Fruit fly (Drosophila melanogaster) whole organism, embryonic: ENCODE data around the gene kat80.

Source experiments
- Antp ChIP-seq: fragments of 200-800 bp; sonication (Bioruptor generic); optimal IDR thresholded peaks from 3 replicates; lab custom pipeline; 2016; ENCODE audit warnings: missing biosample characterization, missing genetic modification characterization
- Awh ChIP-seq: fragments of 200-800 bp; sonication (Bioruptor generic); IDR thresholded peaks from 2 replicates; pipeline ENCODE4, ENCODE4 v1.3.6; 2022; ENCODE audit warnings: missing biosample characterization, missing genetic modification characterization
- CG10959 ChIP-seq: fragments of 200-800 bp; sonication (Bioruptor generic); IDR thresholded peaks from 2 replicates; pipeline ENCODE4 v1.3.6; 2022; ENCODE audit warnings: missing biosample characterization, missing genetic modification characterization
- CG14050 ChIP-seq: fragments of 200-800 bp; sonication (Bioruptor generic); IDR thresholded peaks from 3 replicates; pipeline ENCODE4 v1.3.6; 2022; ENCODE audit warnings: missing biosample characterization, missing genetic modification characterization
- CG15073 ChIP-seq: fragments of 200-800 bp; sonication (Bioruptor generic); optimal IDR thresholded peaks from 2 replicates; lab custom pipeline; 2016; ENCODE audit warnings: missing biosample characterization, missing genetic modification characterization
- CG15269 ChIP-seq: fragments of 200-800 bp; sonication (Bioruptor generic); optimal IDR thresholded peaks from 2 replicates; lab custom pipeline; 2018; ENCODE audit warnings: missing biosample characterization, mild to moderate bottlenecking, missing genetic modification characterization, moderate library complexity
- CG16779 ChIP-seq: fragments of 200-800 bp; sonication (Bioruptor generic); IDR thresholded peaks from 2 replicates; pipeline ENCODE4 v1.3.6; 2022; ENCODE audit warnings: missing biosample characterization, missing genetic modification characterization
- CG16813 ChIP-seq: fragments of 200-800 bp; sonication (Bioruptor generic); IDR thresholded peaks from 3 replicates; pipeline ENCODE4 v1.3.6; 2022; ENCODE audit warnings: missing biosample characterization, missing genetic modification characterization; ENCODE audit not compliant: partially characterized antibody
- CG17186 ChIP-seq: fragments of 200-800 bp; sonication (Bioruptor generic); optimal IDR thresholded peaks from 3 replicates; lab custom pipeline; 2017; ENCODE audit warnings: missing biosample characterization, missing genetic modification reagents, missing genetic modification characterization
- CG17829 ChIP-seq: fragments of 200-800 bp; optimal IDR thresholded peaks from 2 replicates; lab custom pipeline; 2019; ENCODE audit warnings: missing biosample characterization, mild to moderate bottlenecking, missing genetic modification characterization, moderate library complexity
- CG18476 ChIP-seq: fragments of 200-800 bp; sonication (Bioruptor generic); optimal IDR thresholded peaks from 2 replicates; lab custom pipeline; 2016; ENCODE audit warnings: missing biosample characterization, mild to moderate bottlenecking, missing genetic modification characterization
- CG2678 ChIP-seq: fragments of 200-800 bp; sonication (Bioruptor generic); optimal IDR thresholded peaks from 3 replicates; lab custom pipeline; 2019; ENCODE audit warnings: missing biosample characterization, mild to moderate bottlenecking, missing genetic modification characterization, moderate library complexity
- CG2889 ChIP-seq: fragments of 200-800 bp; sonication (Bioruptor generic); IDR thresholded peaks from 3 replicates; pipeline ENCODE4 v1.3.6; 2022; ENCODE audit warnings: missing biosample characterization, missing genetic modification characterization
- CG31224 ChIP-seq: fragments of 200-800 bp; sonication (Bioruptor generic); IDR thresholded peaks from 2 replicates; pipeline ENCODE4 v1.3.6; 2022; ENCODE audit warnings: missing biosample characterization, missing genetic modification characterization
- CG32772 ChIP-seq: fragments of 200-800 bp; sonication (Bioruptor generic); IDR thresholded peaks from 2 replicates; pipeline ENCODE4 v1.3.6; 2022; ENCODE audit warnings: missing biosample characterization, missing genetic modification characterization
- CG34224 ChIP-seq: fragments of 200-800 bp; sonication (Bioruptor generic); IDR thresholded peaks from 3 replicates; pipeline ENCODE4 v1.3.6; 2022; ENCODE audit warnings: missing biosample characterization, missing genetic modification characterization; ENCODE audit not compliant: partially characterized antibody
- CG34376 ChIP-seq: fragments of 200-800 bp; sonication (Bioruptor generic); optimal IDR thresholded peaks from 2 replicates; lab custom pipeline; 2018; ENCODE audit warnings: missing biosample characterization, mild to moderate bottlenecking, missing genetic modification characterization
- CG34422 ChIP-seq: fragments of 200-800 bp; sonication (Bioruptor generic); IDR thresholded peaks from 3 replicates; pipeline ENCODE4 v1.3.6; 2022; ENCODE audit warnings: missing biosample characterization, missing genetic modification characterization
- CG42726 ChIP-seq: fragments of 200-800 bp; sonication (Bioruptor generic); IDR thresholded peaks from 2 replicates; pipeline ENCODE4 v1.3.6; 2022; ENCODE audit warnings: missing biosample characterization, missing genetic modification characterization; ENCODE audit not compliant: partially characterized antibody
- CG5245 ChIP-seq: fragments of 200-800 bp; sonication (Bioruptor generic); optimal IDR thresholded peaks from 3 replicates; lab custom pipeline; 2016; ENCODE audit warnings: missing biosample characterization, missing genetic modification characterization
- CG7556 ChIP-seq: fragments of 200-800 bp; sonication (Bioruptor generic); optimal IDR thresholded peaks from 2 replicates; lab custom pipeline; 2017; ENCODE audit warnings: missing biosample characterization, mild to moderate bottlenecking, missing genetic modification characterization
- CG8290 ChIP-seq, 3 experiments: fragments of 200-800 bp; sonication (Bioruptor generic); optimal IDR thresholded peaks; 2 replicates each; lab custom pipeline; 2016 to 2019; ENCODE audit warnings: missing biosample characterization in 3 of 3, missing genetic modification characterization in 3 of 3, mild to moderate bottlenecking in 2 of 3, moderate library complexity in 1 of 3
- CG9797 ChIP-seq: fragments of 200-800 bp; sonication (Bioruptor generic); optimal IDR thresholded peaks from 3 replicates; lab custom pipeline; 2018; ENCODE audit warnings: missing biosample characterization, mild to moderate bottlenecking, missing genetic modification characterization
- D19B ChIP-seq: fragments of 200-800 bp; sonication (Bioruptor generic); optimal IDR thresholded peaks from 2 replicates; lab custom pipeline; 2017; ENCODE audit warnings: missing biosample characterization, mild to moderate bottlenecking, missing genetic modification characterization
- Eip74EF ChIP-seq, 2 experiments: fragments of 200-800 bp in 1 of 2; fragments of >200 bp in 1 of 2; sonication (Bioruptor generic) in 1 of 2; optimal IDR thresholded peaks; 2 replicates each; lab custom pipeline; 2017 to 2019; ENCODE audit warnings: missing biosample characterization in 2 of 2, missing genetic modification characterization in 2 of 2, mild to moderate bottlenecking in 1 of 2, moderate library complexity in 1 of 2
- Elba2 ChIP-seq: fragments of 200-800 bp; sonication (Bioruptor generic); optimal IDR thresholded peaks from 3 replicates; lab custom pipeline; 2016; ENCODE audit warnings: missing biosample characterization, missing genetic modification characterization
- HLH4C ChIP-seq: fragments of 200-800 bp; sonication (Bioruptor generic); IDR thresholded peaks from 3 replicates; pipeline ENCODE4 v1.3.6; 2022; ENCODE audit warnings: missing biosample characterization, missing genetic modification characterization; ENCODE audit not compliant: partially characterized antibody
- HmgD ChIP-seq: fragments of 200-800 bp; sonication (Bioruptor generic); optimal IDR thresholded peaks from 3 replicates; lab custom pipeline; 2016; ENCODE audit warnings: missing biosample characterization, missing genetic modification characterization
- YL-1 ChIP-seq: fragments of 200-800 bp; sonication (Bioruptor generic); optimal IDR thresholded peaks from 3 replicates; lab custom pipeline; 2017; ENCODE audit warnings: missing biosample characterization, mild to moderate bottlenecking, missing genetic modification characterization
- btn ChIP-seq: fragments of 200-800 bp; sonication (Bioruptor generic); optimal IDR thresholded peaks from 2 replicates; lab custom pipeline; 2016; ENCODE audit warnings: missing biosample characterization, missing genetic modification characterization
- cg ChIP-seq: fragments of 200-800 bp; sonication (Bioruptor generic); optimal IDR thresholded peaks from 3 replicates; lab custom pipeline; 2019; ENCODE audit warnings: missing biosample characterization, mild to moderate bottlenecking, missing genetic modification characterization, moderate library complexity
- gcm ChIP-seq: fragments of 200-800 bp; sonication (Bioruptor generic); optimal IDR thresholded peaks from 2 replicates; lab custom pipeline; 2019; ENCODE audit warnings: missing biosample characterization, mild to moderate bottlenecking, missing genetic modification characterization, moderate library complexity
- gfzf ChIP-seq: fragments of 200-800 bp; sonication (Bioruptor generic); optimal IDR thresholded peaks from 2 replicates; lab custom pipeline; 2016; ENCODE audit warnings: missing biosample characterization, mild to moderate bottlenecking, missing genetic modification characterization, moderate library complexity
- gro ChIP-seq: fragments of 200-800 bp; sonication (Bioruptor generic); optimal IDR thresholded peaks from 2 replicates; lab custom pipeline; 2016; ENCODE audit warnings: missing biosample characterization, missing genetic modification characterization
- insv ChIP-seq, 2 experiments: fragments of 200-800 bp; sonication (Bioruptor generic); optimal IDR thresholded peaks; 3 replicates each; lab custom pipeline; 2016 to 2018; ENCODE audit warnings: missing biosample characterization in 2 of 2, missing genetic modification characterization in 2 of 2
- kah ChIP-seq: fragments of 200-800 bp; sonication (Bioruptor generic); optimal IDR thresholded peaks from 2 replicates; lab custom pipeline; 2018; ENCODE audit warnings: missing biosample characterization, mild to moderate bottlenecking, missing genetic modification characterization
- lola ChIP-seq, 3 experiments: fragments of >200 bp in 2 of 3; fragments of 200-800 bp in 1 of 3; sonication (Bioruptor generic) in 1 of 3; optimal IDR thresholded peaks; 2 replicates each; lab custom pipeline; 2017 to 2019; ENCODE audit warnings: missing biosample characterization in 3 of 3, missing genetic modification characterization in 3 of 3, mild to moderate bottlenecking in 1 of 3, moderate library complexity in 1 of 3
- maf-S ChIP-seq: fragments of 200-800 bp; sonication (Bioruptor generic); optimal IDR thresholded peaks from 2 replicates; lab custom pipeline; 2016; ENCODE audit warnings: missing biosample characterization, missing genetic modification characterization
- pnt ChIP-seq: fragments of 200-800 bp; sonication (Bioruptor generic); optimal IDR thresholded peaks from 3 replicates; lab custom pipeline; 2016; ENCODE audit warnings: missing biosample characterization, missing genetic modification characterization
- scrt ChIP-seq: fragments of 200-800 bp; sonication (Bioruptor generic); optimal IDR thresholded peaks from 2 replicates; lab custom pipeline; 2018; ENCODE audit warnings: missing biosample characterization, mild to moderate bottlenecking, missing genetic modification characterization, moderate library complexity
- sens ChIP-seq: fragments of 200-800 bp; sonication (Bioruptor generic); peaks from one replicate; lab custom pipeline; 2016; ENCODE audit warnings: missing biosample characterization, missing genetic modification characterization
- slbo ChIP-seq: fragments of 200-800 bp; sonication (Bioruptor generic); IDR thresholded peaks from 2 replicates; pipeline ENCODE4 v1.3.6; 2022; ENCODE audit warnings: missing biosample characterization, missing genetic modification characterization
- slp2 ChIP-seq: fragments of 200-800 bp; sonication (Bioruptor generic); optimal IDR thresholded peaks from 2 replicates; lab custom pipeline; 2016; ENCODE audit warnings: missing biosample characterization, missing genetic modification characterization
- tna ChIP-seq: fragments of 200-800 bp; sonication (Bioruptor generic); IDR thresholded peaks from 2 replicates; pipeline ENCODE4 v1.3.6; 2022; ENCODE audit warnings: missing biosample characterization, missing genetic modification characterization; ENCODE audit not compliant: partially characterized antibody
- trh ChIP-seq: fragments of 200-800 bp; sonication (Bioruptor generic); optimal IDR thresholded peaks from 2 replicates; lab custom pipeline; 2016; ENCODE audit warnings: missing biosample characterization, missing genetic modification characterization
- unpg ChIP-seq: fragments of 200-800 bp; sonication (Bioruptor generic); optimal IDR thresholded peaks from 3 replicates; lab custom pipeline; 2018; ENCODE audit warnings: missing biosample characterization, mild to moderate bottlenecking, missing genetic modification characterization, moderate library complexity
- vvl ChIP-seq: fragments of 200-800 bp; sonication (Bioruptor generic); IDR thresholded peaks from 2 replicates; pipeline ENCODE4 v1.3.6; 2022; ENCODE audit warnings: missing biosample characterization, missing genetic modification characterization

kat80 gene

dm6 chrX:16275168-16275853 is 669 bp downstream of the kat80 start (continued):
- TF ChIP-seq CG17186 (GFP tag; lab: Kevin White, UChicago) (no peak), CG32772 (GFP tag; lab: Robert Waterston, UW) (no peak), sens (GFP tag; lab: Kevin White, UChicago) (peak; percentile 83), CG42726 (no peak), CG2678 (tag; lab: Kevin White, UChicago) (no peak), CG34376 (peak; percentile 0), insv (GFP tag; optimal IDR thresholded peaks at IDR 0.05; lab: Kevin White, UChicago) (peak in 1 of 2 experiments; percentile 57), cg (peak; percentile 89), CG16813 (GFP tag; lab: Robert Waterston, UW) (no peak)

- TF ChIP-seq sens (GFP tag; lab: Kevin White, UChicago): peak; percentile 91
- TF ChIP-seq lola (GFP tag; optimal IDR thresholded peaks at IDR 0.05; lab: Kevin White, UChicago): no peak
- TF ChIP-seq CG8290 (GFP tag; optimal IDR thresholded peaks at IDR 0.05; lab: Kevin White, UChicago): peak; percentile 50
- peak; percentile 22 to 93 for TF ChIP-seq CG8290 (tag; optimal IDR thresholded peaks at IDR 0.05; lab: Kevin White, UChicago)
- peak; percentile 49 for TF ChIP-seq maf-S
- no peak for TF ChIP-seq Eip74EF (GFP tag; optimal IDR thresholded peaks at IDR 0.05; lab: Kevin White, UChicago)
- TF ChIP-seq btn: no peak
- no peak for TF ChIP-seq CG34224 (GFP tag; lab: Robert Waterston, UW)
- no peak for TF ChIP-seq D19B (GFP tag; lab: Kevin White, UChicago)
- peak; percentile 35 for TF ChIP-seq CG5245 (GFP tag; lab: Kevin White, UChicago)
- TF ChIP-seq CG17829 (tag; lab: Kevin White, UChicago): peak; percentile 70
- peak; percentile 36 for TF ChIP-seq unpg (GFP tag; lab: Kevin White, UChicago)
- TF ChIP-seq gcm (GFP tag; lab: Kevin White, UChicago): no peak
- TF ChIP-seq CG9797 (GFP tag; lab: Kevin White, UChicago): peak; percentile 85
- TF ChIP-seq YL-1 (GFP tag; lab: Kevin White, UChicago): peak; percentile 77
- peak; percentile 89 for TF ChIP-seq vvl (GFP tag; lab: Robert Waterston, UW)
- no peak for TF ChIP-seq CG15073 (GFP tag; lab: Kevin White, UChicago)
- TF ChIP-seq CG16779 (GFP tag; lab: Robert Waterston, UW): no peak
- peak; percentile 85 for TF ChIP-seq slbo (GFP tag; lab: Robert Waterston, UW)
- TF ChIP-seq HmgD: peak; percentile 75
- TF ChIP-seq trh (GFP tag; lab: Kevin White, UChicago): no peak
- TF ChIP-seq scrt (GFP tag; lab: Kevin White, UChicago): no peak
- TF ChIP-seq CG31224 (GFP tag; lab: Robert Waterston, UW): no peak
- TF ChIP-seq CG10959 (GFP tag; lab: Robert Waterston, UW): no peak; the same call in 1 of the 2 replicates
- TF ChIP-seq Antp: peak; percentile 59
- TF ChIP-seq CG2889: no peak
- peak; percentile 19 for TF ChIP-seq CG7556
- TF ChIP-seq pnt: peak; percentile 18
- TF ChIP-seq CG14050 (GFP tag; lab: Robert Waterston, UW): no peak
- no peak for TF ChIP-seq CG18476 (GFP tag; lab: Kevin White, UChicago)
- TF ChIP-seq kah (GFP tag; lab: Kevin White, UChicago): peak; percentile 13
- TF ChIP-seq gfzf (GFP tag; lab: Kevin White, UChicago): peak; percentile 93
- no peak for TF ChIP-seq Awh
- peak; percentile 64 for TF ChIP-seq CG17186 (GFP tag; lab: Kevin White, UChicago)
- TF ChIP-seq Elba2 (GFP tag; lab: Kevin White, UChicago): peak; percentile 7
- peak; percentile 70 for TF ChIP-seq gro (GFP tag; lab: Kevin White, UChicago)
- TF ChIP-seq slp2: peak; percentile 20
- TF ChIP-seq tna (GFP tag; lab: Robert Waterston, UW): no peak; the same call in 1 of the 2 replicates
- no peak for TF ChIP-seq CG34422
- TF ChIP-seq CG15269 (tag; lab: Kevin White, UChicago): no peak
- TF ChIP-seq HLH4C: 0 out of 3 replicates have a peak, but pooled peaks have one; percentile 28
Measured at dm6 chrX:16270795-16271194, 5.2 kb downstream of the kat80 start, which contains the start of gene Mfe2. Mfe2 (plus strand) TSS chrX:16270951.
